Fruit fly (Drosophila melanogaster) whole organism: ENCODE results near the gene CG10137.
A peak's percentile ranks its signal among the peaks of the same experiment; 100 is the strongest.

Source experiments
- Dll ChIP-seq: fragments of >200 bp; optimal IDR thresholded peaks from 2 replicates; lab custom pipeline; 2017
- EcR ChIP-seq, 2 experiments: fragments of >200 bp; optimal IDR thresholded peaks; 2 replicates each; lab custom pipeline; 2017; ENCODE audit warnings: missing biosample characterization in 2 of 2, missing genetic modification characterization in 2 of 2, missing genetic modification reagents in 2 of 2
- psq ChIP-seq: fragments of >200 bp; optimal IDR thresholded peaks from 2 replicates; lab custom pipeline; 2017

dm6 chr2L:19572496-19573317 lies 46.2 kb downstream of the CG10137 start:
- TF ChIP-seq Dll (peak; percentile 60), psq (lab: Kevin White, UChicago) (no peak), EcR (GFP tag; optimal IDR thresholded peaks at IDR 0.05; lab: Kevin White, UChicago) (peak in 1 of 2 experiments; percentile 67)
